Worm (Caenorhabditis elegans): Measurements from ENCODE around the gene F21D9.3.

F21D9.3 gene

DNA sequence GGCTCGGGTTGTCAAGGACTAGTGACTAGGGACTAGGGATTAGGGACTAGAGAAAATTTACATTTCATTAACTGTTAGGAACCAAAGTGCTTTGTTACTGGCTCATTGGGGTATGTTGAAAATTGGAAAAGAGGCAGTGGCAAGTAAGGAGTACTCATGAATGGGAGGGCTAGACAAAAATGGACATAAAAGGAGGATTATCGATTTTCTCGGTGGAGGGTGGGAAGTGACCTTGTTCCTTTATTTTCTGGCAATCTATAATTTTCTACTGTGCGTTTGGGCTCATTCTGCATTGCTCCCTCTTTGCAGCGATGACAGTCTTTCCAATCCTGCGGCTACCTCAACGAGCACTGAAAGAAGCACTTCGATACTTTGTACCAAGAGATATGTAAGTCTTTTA lies 40.0 kb upstream of the F21D9.3 start, which contains the start of gene fbxb-60:
Gene fbxb-60, plus strand, starts transcription at position 301 of the 400 bp plus-strand sequence.
- TF ChIP-seq sma-3 (GFP tag; optimal IDR thresholded peaks at IDR 0.05) (no peak), lin-13 (GFP tag; optimal IDR thresholded peaks at IDR 0.05) (no peak), unc-62 (GFP tag; optimal IDR thresholded peaks at IDR 0.05) (no peak), mbf-1 (tag; optimal IDR thresholded peaks at IDR 0.05) (no peak), zag-1 (tag; optimal IDR thresholded peaks at IDR 0.05) (no peak), nhr-25 (tag; optimal IDR thresholded peaks at IDR 0.05) (no peak), dmd-4 (tag; optimal IDR thresholded peaks at IDR 0.05) (no peak), ZK546.5 (tag; optimal IDR thresholded peaks at IDR 0.05) (no peak), crh-2 (tag; optimal IDR thresholded peaks at IDR 0.05) (no peak), unc-55 (GFP tag; optimal IDR thresholded peaks at IDR 0.05) (no peak), nhr-129 (tag; optimal IDR thresholded peaks at IDR 0.05) (no peak), nhr-77 (tag; optimal IDR thresholded peaks at IDR 0.05) (no peak), ztf-4 (tag; optimal IDR thresholded peaks at IDR 0.05) (no peak), F13H6.1 (tag; optimal IDR thresholded peaks at IDR 0.05) (no peak)

DNA sequence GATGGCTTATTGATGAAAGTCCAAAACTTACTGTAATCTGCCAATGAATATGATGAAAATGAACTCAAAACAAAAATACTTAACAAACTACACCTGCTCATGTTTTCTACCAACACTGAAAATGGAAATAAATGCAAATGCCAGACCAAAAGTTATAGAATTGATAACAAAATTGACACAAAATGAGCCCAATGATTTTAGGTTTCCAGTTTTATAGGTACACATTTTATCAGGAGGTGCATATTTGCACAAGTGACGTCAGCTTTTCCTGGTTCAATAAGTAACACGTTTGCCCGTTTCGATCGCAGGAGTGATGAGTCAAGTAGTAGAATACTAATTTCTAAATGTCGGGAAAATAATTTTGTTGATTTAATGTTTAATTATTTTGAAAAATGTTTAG lies 39.2 kb upstream of the F21D9.3 start, which contains the start of gene F55C9.6:
Gene F55C9.6, minus strand, starts transcription at position 101 of the 400 bp plus-strand sequence.
- TF ChIP-seq gmeb-1 (tag; optimal IDR thresholded peaks at IDR 0.05) (no peak), nhr-21 (tag; optimal IDR thresholded peaks at IDR 0.05) (no peak), lsy-2 (tag; optimal IDR thresholded peaks at IDR 0.05) (no peak), ztf-4 (tag; optimal IDR thresholded peaks at IDR 0.05) (no peak), ztf-1 (GFP tag; conservative IDR thresholded peaks at IDR 0.05) (no peak), aly-2 (tag; optimal IDR thresholded peaks at IDR 0.05) (no peak), lin-11 (tag; optimal IDR thresholded peaks at IDR 0.05) (no peak), ceh-16 (tag; optimal IDR thresholded peaks at IDR 0.05) (no peak), zag-1 (tag; optimal IDR thresholded peaks at IDR 0.05) (no peak), sem-4 (tag; optimal IDR thresholded peaks at IDR 0.05) (no peak), elt-1 (tag; optimal IDR thresholded peaks at IDR 0.05) (no peak), nhr-11 (tag; optimal IDR thresholded peaks at IDR 0.05) (no peak), ZK546.5 (tag; optimal IDR thresholded peaks at IDR 0.05) (no peak), ama-1 (optimal IDR thresholded peaks at IDR 0.05) (no peak), sma-9 (GFP tag; optimal IDR thresholded peaks at IDR 0.05) (no peak), sma-9 (tag; optimal IDR thresholded peaks at IDR 0.05) (no peak), ztf-11 (tag; optimal IDR thresholded peaks at IDR 0.05) (no peak), sma-3 (GFP tag; optimal IDR thresholded peaks at IDR 0.05) (no peak), blmp-1 (tag; optimal IDR thresholded peaks at IDR 0.05; ENCODE audit: insufficient read depth) (no peak)

DNA sequence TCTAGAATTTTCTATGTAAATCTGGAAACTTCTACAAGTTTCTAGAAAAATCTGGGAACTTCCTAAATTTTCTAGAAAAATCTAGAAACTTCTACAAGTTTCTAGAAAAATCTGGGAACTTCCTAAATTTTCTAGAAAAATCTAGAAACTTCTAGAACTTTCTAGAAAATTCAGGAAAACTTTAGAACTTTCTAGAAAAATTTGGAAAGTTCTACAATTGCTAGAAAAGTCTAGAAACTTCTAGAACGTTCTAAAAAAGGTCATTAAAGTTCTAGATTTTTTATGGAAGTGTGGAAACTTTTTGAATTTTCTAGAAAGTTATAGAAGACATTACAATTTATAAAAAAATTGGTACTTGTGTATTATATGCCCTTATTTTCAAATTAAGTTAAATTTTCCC lies 35.5 kb upstream of the F21D9.3 start, which contains the start of gene F55C9.5:
Gene F55C9.5, minus strand, starts transcription at position 101 of the 400 bp plus-strand sequence.
- TF ChIP-seq unc-39 (tag; optimal IDR thresholded peaks at IDR 0.05) = no peak
- no peak for TF ChIP-seq ama-1 (optimal IDR thresholded peaks at IDR 0.05)
- no peak for TF ChIP-seq lin-39 (tag; optimal IDR thresholded peaks at IDR 0.05)
- no peak for TF ChIP-seq nhr-77 (tag; optimal IDR thresholded peaks at IDR 0.05)
- no peak for TF ChIP-seq fos-1 (tag; optimal IDR thresholded peaks at IDR 0.05)
- no peak for TF ChIP-seq Y55F3AM.14 (GFP tag; optimal IDR thresholded peaks at IDR 0.05)
- TF ChIP-seq ceh-16 (tag; optimal IDR thresholded peaks at IDR 0.05) = no peak
- TF ChIP-seq nhr-21 (tag; optimal IDR thresholded peaks at IDR 0.05) = no peak
- no peak for TF ChIP-seq aly-2 (tag; optimal IDR thresholded peaks at IDR 0.05)
- TF ChIP-seq lin-11 (tag; optimal IDR thresholded peaks at IDR 0.05) = no peak

- TF ChIP-seq nhr-6 (tag; optimal IDR thresholded peaks at IDR 0.05) (no peak), alr-1 (tag; optimal IDR thresholded peaks at IDR 0.05) (no peak), F13H6.1 (tag; optimal IDR thresholded peaks at IDR 0.05) (no peak), ztf-4 (tag; optimal IDR thresholded peaks at IDR 0.05) (no peak), nhr-10 (tag; optimal IDR thresholded peaks at IDR 0.05) (no peak), aly-2 (tag; optimal IDR thresholded peaks at IDR 0.05) (no peak), lin-39 (tag; optimal IDR thresholded peaks at IDR 0.05) (no peak), lin-11 (tag; optimal IDR thresholded peaks at IDR 0.05) (no peak), unc-62 (GFP tag; optimal IDR thresholded peaks at IDR 0.05) (no peak), sma-9 (GFP tag; optimal IDR thresholded peaks at IDR 0.05) (no peak), sma-9 (tag; optimal IDR thresholded peaks at IDR 0.05) (no peak), sma-3 (GFP tag; optimal IDR thresholded peaks at IDR 0.05) (no peak), unc-39 (tag; optimal IDR thresholded peaks at IDR 0.05) (no peak), nhr-21 (tag; optimal IDR thresholded peaks at IDR 0.05) (no peak)
These were observed 30.7 kb upstream of the F21D9.3 start, which contains the start of the genes F55C9.3 and fbxb-57 for ce11 chrV:19288073-19288805. Gene F55C9.3, minus strand, starts transcription at chrV:19288173. Gene fbxb-57, plus strand, starts transcription at chrV:19288755.
